Fruit fly (Drosophila melanogaster) whole organism: Measurements from ENCODE around the gene CG42467.

Source experiments
- CG8478 ChIP-seq: fragments of >200 bp; optimal IDR thresholded peaks from 2 replicates; lab custom pipeline; 2018; ENCODE audit warnings: inconsistent platforms
- Dll ChIP-seq: fragments of >200 bp; optimal IDR thresholded peaks from 2 replicates; lab custom pipeline; 2017
- EcR ChIP-seq, 2 experiments: fragments of >200 bp; optimal IDR thresholded peaks; 2 replicates each; lab custom pipeline; 2017; ENCODE audit warnings: missing biosample characterization in 2 of 2, missing genetic modification characterization in 2 of 2, missing genetic modification reagents in 2 of 2
- pan ChIP-seq: fragments of >200 bp; optimal IDR thresholded peaks from 2 replicates; lab custom pipeline; 2017
- psq ChIP-seq: fragments of >200 bp; optimal IDR thresholded peaks from 2 replicates; lab custom pipeline; 2017
- usp ChIP-seq: fragments of >200 bp; optimal IDR thresholded peaks from 2 replicates; lab custom pipeline; 2017; ENCODE audit warnings: missing biosample characterization, missing genetic modification characterization, mixed read lengths

Gene CG42467

DNA sequence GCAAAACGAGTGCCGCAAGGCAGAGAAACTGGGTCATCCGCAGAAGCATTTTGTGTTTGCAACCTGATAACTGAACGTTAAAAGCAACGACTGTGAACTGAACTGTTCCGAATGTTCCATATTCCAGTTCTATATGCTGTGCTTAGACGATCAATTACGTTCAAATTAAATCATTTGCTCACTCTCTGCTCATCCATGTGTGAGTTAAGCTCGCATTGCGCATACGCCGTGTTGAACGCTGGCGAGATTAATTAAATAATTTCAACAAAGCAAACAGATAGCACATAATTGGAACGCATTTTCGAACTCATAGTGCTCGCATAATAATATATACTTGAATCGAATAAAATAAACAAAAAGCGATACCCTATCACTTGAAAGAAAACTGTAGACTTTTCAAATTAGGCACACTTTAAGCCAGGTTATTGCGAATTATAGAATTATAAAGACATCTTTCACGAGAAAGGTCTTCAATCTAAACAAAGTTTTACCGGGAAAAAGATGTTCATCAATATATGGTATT is 2.0 kb upstream of the CG42467 start, which contains the start of the genes CG10031 and CG42464:
CG10031 (minus strand) TSS at position 101 of the 523 bp plus-strand sequence.
CG42464 (plus strand) TSS at position 473 of the 523 bp plus-strand sequence.
- TF ChIP-seq EcR (GFP tag; optimal IDR thresholded peaks at IDR 0.05; lab: Kevin White, UChicago): no peak
- no peak for TF ChIP-seq pan (lab: Kevin White, UChicago)
- no peak for TF ChIP-seq Dll (lab: Kevin White, UChicago)
- no peak for TF ChIP-seq psq (lab: Kevin White, UChicago)
- TF ChIP-seq CG8478 (lab: Kevin White, UChicago): no peak
- TF ChIP-seq usp (GFP tag; lab: Kevin White, UChicago): no peak

DNA sequence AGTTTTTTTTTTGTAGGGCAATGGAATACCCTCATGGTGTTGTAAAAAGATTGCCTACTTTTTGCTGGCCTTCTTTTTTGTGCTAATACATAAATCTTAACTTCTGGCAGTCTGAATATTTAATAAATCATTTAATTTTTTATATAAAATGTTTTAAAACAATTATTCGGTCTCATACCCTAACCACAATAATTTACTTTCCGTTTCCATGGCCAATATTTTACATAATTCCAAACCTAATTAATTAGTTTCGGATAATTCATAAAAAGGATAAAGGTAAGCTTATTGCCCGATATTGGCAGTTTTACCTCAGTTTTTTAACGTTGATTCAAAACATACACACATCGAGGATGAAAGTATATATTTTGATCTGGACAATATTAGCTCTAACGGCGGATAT is 1.2 kb upstream of the CG42467 start, which contains the start of gene CG42465:
CG42465 (plus strand) TSS at position 301 of the 400 bp plus-strand sequence.
- TF ChIP-seq psq (lab: Kevin White, UChicago): no peak
- TF ChIP-seq pan (lab: Kevin White, UChicago): no peak
- TF ChIP-seq EcR (GFP tag; optimal IDR thresholded peaks at IDR 0.05; lab: Kevin White, UChicago): no peak
- no peak for TF ChIP-seq CG8478 (lab: Kevin White, UChicago)
- no peak for TF ChIP-seq Dll (lab: Kevin White, UChicago)
- TF ChIP-seq usp (GFP tag; lab: Kevin White, UChicago): no peak

DNA sequence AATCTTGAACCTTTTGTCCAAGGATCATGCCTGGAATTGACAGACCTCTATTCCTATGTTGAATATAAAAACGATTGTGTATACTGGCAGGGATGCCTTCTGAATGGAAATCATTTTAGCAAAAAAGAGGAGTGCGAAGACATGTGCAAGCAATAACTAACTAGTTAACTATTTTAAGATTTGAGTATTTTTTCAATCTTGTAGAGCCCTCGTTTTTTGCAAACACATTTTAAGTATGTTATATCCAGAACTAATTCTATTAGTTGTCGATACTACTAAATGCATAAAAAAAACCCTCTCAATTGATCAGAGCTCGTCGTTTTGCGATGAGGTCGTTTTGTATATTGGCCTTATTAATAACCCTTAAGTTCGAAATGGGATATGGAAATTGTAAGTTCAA is 716 bp upstream of the CG42467 start, which contains the start of gene Sfp24C1:
Sfp24C1 (plus strand) TSS at position 301 of the 400 bp plus-strand sequence.
- TF ChIP-seq pan (lab: Kevin White, UChicago): no peak
- no peak for TF ChIP-seq CG8478 (lab: Kevin White, UChicago)
- no peak for TF ChIP-seq EcR (GFP tag; optimal IDR thresholded peaks at IDR 0.05; lab: Kevin White, UChicago)
- TF ChIP-seq Dll (lab: Kevin White, UChicago): no peak
- TF ChIP-seq usp (GFP tag; lab: Kevin White, UChicago): no peak
- no peak for TF ChIP-seq psq (lab: Kevin White, UChicago)

DNA sequence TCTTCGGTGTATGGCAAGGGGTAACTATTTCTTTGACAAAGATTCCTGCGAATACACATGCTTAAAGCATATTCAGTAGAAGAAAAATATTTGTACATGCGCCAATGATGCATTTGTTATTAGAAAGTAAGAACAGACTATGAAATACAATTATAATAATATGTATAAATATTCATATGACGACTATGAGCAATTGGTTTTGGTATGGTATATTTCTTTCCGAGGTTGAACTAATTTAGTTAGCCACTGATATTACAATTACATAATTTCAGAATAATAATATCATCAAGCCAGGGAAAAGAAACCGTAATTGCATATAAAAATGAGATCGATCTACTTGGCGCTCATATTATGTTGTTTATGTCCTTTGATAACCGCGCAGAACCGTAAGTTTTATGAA is 436 bp downstream of the CG42467 start, which contains the start of gene CG43145:
CG43145 (plus strand) TSS at position 301 of the 400 bp plus-strand sequence.
- TF ChIP-seq usp (GFP tag; lab: Kevin White, UChicago): no peak
- TF ChIP-seq EcR (GFP tag; optimal IDR thresholded peaks at IDR 0.05; lab: Kevin White, UChicago): no peak
- no peak for TF ChIP-seq psq (lab: Kevin White, UChicago)
- TF ChIP-seq pan (lab: Kevin White, UChicago): no peak

DNA sequence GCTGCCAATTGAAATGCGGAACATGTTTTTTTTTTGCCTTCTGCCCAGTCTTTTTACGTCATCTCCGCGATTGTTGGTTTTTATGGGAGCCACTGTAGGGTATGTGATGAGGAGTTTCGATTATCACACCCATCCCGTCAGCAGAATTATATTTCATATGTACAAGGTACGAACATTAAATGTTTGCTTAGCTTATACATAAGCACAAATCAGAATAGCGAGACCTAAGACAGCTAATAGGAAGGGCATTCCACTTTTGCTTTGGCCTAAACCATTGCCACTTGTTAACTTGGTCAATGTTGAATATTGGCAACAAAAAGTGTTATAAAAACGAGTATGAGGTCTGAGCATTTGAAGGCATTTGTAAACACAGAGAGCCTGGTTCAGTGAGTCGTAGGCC is 2.2 kb downstream of the CG42467 start, which contains the start of gene CG2816:
CG2816 (plus strand) TSS at position 400 of the 400 bp plus-strand sequence.
- TF ChIP-seq Dll (lab: Kevin White, UChicago) (no peak), EcR (GFP tag; optimal IDR thresholded peaks at IDR 0.05; lab: Kevin White, UChicago) (no peak), psq (lab: Kevin White, UChicago) (no peak), pan (lab: Kevin White, UChicago) (no peak), usp (GFP tag; lab: Kevin White, UChicago) (no peak), CG8478 (lab: Kevin White, UChicago) (no peak)

DNA sequence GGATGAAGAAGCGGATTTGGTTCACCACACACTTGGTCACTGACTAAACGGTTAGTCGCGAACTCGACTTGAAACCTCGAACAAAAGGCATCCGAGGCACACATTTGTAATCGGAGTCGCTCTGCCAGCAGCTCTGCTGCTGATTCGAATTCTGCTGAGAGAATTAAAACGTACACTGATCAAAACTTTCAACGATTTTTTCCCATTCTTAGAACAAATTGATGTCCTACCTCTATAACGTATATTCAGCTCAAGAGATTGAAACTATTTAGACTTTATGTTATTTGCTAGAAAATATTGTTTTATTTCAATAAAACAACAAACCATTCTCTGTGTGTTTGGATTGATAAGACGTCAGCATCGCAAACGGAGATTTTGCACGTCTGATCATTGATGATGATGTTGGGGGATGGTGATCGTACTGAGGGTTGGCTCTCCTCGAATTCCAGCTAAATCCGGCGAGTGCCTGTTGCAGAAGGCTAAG is 4.4 kb downstream of the CG42467 start, which contains the start of gene CG31778:
CG31778 (minus strand) TSS at position 51 of the 484 bp plus-strand sequence.
- TF ChIP-seq psq (lab: Kevin White, UChicago) (no peak), CG8478 (lab: Kevin White, UChicago) (no peak), pan (lab: Kevin White, UChicago) (no peak), Dll (lab: Kevin White, UChicago) (no peak), EcR (GFP tag; optimal IDR thresholded peaks at IDR 0.05; lab: Kevin White, UChicago) (no peak), usp (GFP tag; lab: Kevin White, UChicago) (no peak)

DNA sequence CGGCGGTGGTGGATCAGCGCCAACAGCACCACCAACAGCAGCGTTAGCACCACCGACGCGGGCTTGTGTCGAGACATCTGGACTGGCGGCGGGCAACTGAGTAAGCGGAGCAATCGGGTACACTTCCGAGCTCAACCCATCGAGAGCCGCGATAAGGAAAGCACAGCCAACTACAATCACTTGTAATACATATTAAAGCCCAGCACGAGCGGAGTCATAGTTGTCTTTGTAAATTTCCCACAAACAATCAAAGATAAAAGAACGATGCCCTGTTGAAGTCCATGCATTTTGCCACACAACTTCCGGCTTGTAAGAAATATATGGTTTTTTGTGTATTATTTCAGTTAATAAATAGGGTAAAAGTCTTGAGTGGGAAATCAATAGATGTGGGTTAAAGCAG is 5.9 kb downstream of the CG42467 start, which contains the start of gene CG31777:
CG31777 (minus strand) TSS at position 101 of the 400 bp plus-strand sequence.
- TF ChIP-seq pan (lab: Kevin White, UChicago) (no peak), CG8478 (lab: Kevin White, UChicago) (no peak), EcR (GFP tag; optimal IDR thresholded peaks at IDR 0.05; lab: Kevin White, UChicago) (no peak), usp (GFP tag; lab: Kevin White, UChicago) (no peak), Dll (lab: Kevin White, UChicago) (no peak)

DNA sequence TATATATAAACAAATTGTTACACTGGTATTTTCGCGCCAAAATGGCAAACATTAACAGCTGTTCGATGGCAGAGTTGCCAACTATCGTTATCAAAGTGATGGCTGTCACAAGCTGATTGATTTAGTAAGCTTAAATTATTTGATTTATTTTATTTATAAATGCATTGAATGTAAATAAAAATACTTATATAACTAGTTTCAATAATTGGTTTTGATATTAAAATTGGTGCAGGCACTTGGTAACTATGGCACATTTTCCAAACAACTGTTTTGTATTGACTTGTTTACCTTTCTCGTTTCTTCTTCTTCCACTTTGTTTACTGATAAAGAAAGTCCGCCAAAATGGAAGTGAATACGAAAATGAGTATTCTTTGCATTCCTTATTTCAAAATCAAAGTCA is 10.6 kb downstream of the CG42467 start, which contains the start of gene cutlet:
cutlet (minus strand) TSS at position 84 of the 400 bp plus-strand sequence.
- TF ChIP-seq CG8478 (lab: Kevin White, UChicago): no peak
- TF ChIP-seq psq (lab: Kevin White, UChicago): no peak
- TF ChIP-seq Dll (lab: Kevin White, UChicago): no peak
- no peak for TF ChIP-seq usp (GFP tag; lab: Kevin White, UChicago)
- TF ChIP-seq pan (lab: Kevin White, UChicago): no peak
- no peak for TF ChIP-seq EcR (GFP tag; optimal IDR thresholded peaks at IDR 0.05; lab: Kevin White, UChicago)

DNA sequence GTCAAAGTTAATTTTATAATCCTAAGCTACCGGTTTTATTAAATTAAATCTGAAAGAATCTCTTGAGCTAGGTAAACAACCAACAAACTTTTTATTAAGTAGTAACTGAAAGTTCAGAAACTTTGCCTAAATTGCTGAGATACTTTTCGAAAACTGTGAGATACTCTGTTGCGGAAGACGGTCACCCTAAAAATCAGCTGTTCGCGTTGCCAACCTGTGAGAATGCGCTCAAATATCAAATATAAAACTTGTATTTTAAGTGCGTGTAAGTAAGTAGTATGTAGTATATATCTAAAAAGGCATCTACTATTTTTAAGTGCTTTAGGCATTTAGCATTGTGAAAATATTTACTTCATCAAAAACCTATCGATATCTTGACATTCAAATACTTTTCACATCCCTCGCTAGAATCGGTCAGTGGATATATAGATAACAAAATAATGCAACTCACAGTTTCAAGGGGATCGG is 11.9 kb downstream of the CG42467 start, which contains the start of the genes CG31955 and CG2818:
CG31955 (minus strand) TSS at position 157 of the 468 bp plus-strand sequence.
CG2818 (plus strand) TSS at position 412 of the 468 bp plus-strand sequence.
- TF ChIP-seq usp (GFP tag; lab: Kevin White, UChicago) (no peak), EcR (GFP tag; optimal IDR thresholded peaks at IDR 0.05; lab: Kevin White, UChicago) (no peak), pan (lab: Kevin White, UChicago) (no peak), psq (lab: Kevin White, UChicago) (no peak), Dll (lab: Kevin White, UChicago) (no peak)

DNA sequence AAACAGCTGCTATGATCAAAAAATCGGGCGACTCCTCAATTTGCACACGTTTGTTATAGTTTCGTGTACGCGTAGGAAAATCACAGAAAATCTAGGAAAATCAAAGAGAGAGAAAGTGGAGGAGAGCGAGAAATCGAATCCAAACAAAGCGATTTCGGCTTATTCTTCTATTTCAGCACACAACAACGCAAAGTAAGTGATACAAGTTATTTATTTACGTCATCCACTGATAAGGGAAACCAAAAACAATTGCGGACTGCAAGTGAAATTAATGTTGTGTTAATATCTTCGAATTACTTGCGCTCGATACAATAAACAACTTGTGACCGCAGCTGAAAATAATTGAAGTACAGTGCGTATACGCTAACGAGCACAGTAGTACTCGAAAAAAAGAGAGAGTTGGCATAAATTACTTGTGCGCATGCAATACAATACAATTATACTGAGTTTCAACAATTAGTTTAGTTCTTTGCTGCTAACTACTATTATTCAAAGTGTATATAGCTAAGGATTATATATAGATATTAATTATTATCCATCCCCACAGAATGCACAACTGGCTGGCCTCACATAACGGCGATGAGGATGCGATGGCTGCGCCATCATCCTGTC is 12.6 kb downstream of the CG42467 start:
- TF ChIP-seq CG8478 (lab: Kevin White, UChicago) (no peak), usp (GFP tag; lab: Kevin White, UChicago) (no peak), EcR (GFP tag; optimal IDR thresholded peaks at IDR 0.05; lab: Kevin White, UChicago) (no peak), psq (lab: Kevin White, UChicago) (no peak), Dll (lab: Kevin White, UChicago) (no peak), pan (lab: Kevin White, UChicago) (no peak)
